Worm (Caenorhabditis elegans) whole organism, L1 larva: ENCODE data around the gene H29C22.1.
A peak's percentile ranks its signal among the peaks of the same experiment; 100 is the strongest.

Experiments used
- C16A3.4 ChIP-seq: fragments of 150-350 bp; optimal IDR thresholded peaks from 2 replicates; lab custom pipeline; 2014; ENCODE audit warnings: missing biosample characterization, missing genetic modification characterization
- F16B12.6 ChIP-seq: fragments of 150-350 bp; optimal IDR thresholded peaks from 2 replicates; lab custom pipeline; 2014; ENCODE audit warnings: missing biosample characterization, missing genetic modification characterization
- blmp-1 ChIP-seq: fragments of 150-350 bp; optimal IDR thresholded peaks from 2 replicates; lab custom pipeline; 2014; ENCODE audit warnings: missing biosample characterization, missing genetic modification characterization
- ceh-63 ChIP-seq: fragments of 200-800 bp; sonication (Bioruptor generic); optimal IDR thresholded peaks from 2 replicates; lab custom pipeline; 2018; ENCODE audit warnings: mild to moderate bottlenecking, missing genetic modification characterization, missing compliant biosample characterization
- ceh-8 ChIP-seq: fragments of 200-800 bp; sonication (Bioruptor generic); optimal IDR thresholded peaks from 2 replicates; lab custom pipeline; 2018; ENCODE audit warnings: mild to moderate bottlenecking, missing genetic modification characterization, moderate library complexity, missing compliant biosample characterization
- ceh-82 ChIP-seq, 3 experiments: fragments of 150-350 bp in 1 of 3; sonication (generic microtip) in 2 of 3; optimal IDR thresholded peaks; 2 replicates each; lab custom pipeline; 2014 to 2017; ENCODE audit warnings: missing biosample characterization in 3 of 3, missing genetic modification characterization in 3 of 3
- ceh-88 ChIP-seq: fragments of 200-800 bp; sonication (Bioruptor generic); IDR thresholded peaks from 2 replicates; pipeline ENCODE4 v1.3.6; 2022; ENCODE audit warnings: missing genetic modification characterization, missing compliant biosample characterization
- ceh-90 ChIP-seq: sonication (generic microtip); optimal IDR thresholded peaks from 2 replicates; lab custom pipeline; 2016; ENCODE audit warnings: missing genetic modification characterization, missing compliant biosample characterization
- dpl-1 ChIP-seq, 3 experiments: fragments of 150-350 bp in 2 of 3; sonication (generic microtip) in 1 of 3; optimal IDR thresholded peaks; 2 replicates each; lab custom pipeline; 2014 to 2017; ENCODE audit warnings: missing biosample characterization in 3 of 3, missing genetic modification characterization in 3 of 3, missing genetic modification reagents in 3 of 3
- efl-1 ChIP-seq, 4 experiments: fragments of 150-350 bp; optimal IDR thresholded peaks in 3 of 4; peaks in 1 of 4; 1 replicate in 1 of 4; 2 replicates in 3 of 4; lab custom pipeline; 2014; ENCODE audit warnings: missing biosample characterization in 2 of 4, missing genetic modification characterization in 2 of 4, missing genetic modification reagents in 2 of 4
- egl-13 ChIP-seq: sonication (generic microtip); optimal IDR thresholded peaks from 2 replicates; lab custom pipeline; 2016; ENCODE audit warnings: missing genotype, missing genetic modification reagents, missing genetic modification characterization, missing compliant biosample characterization
- elt-3 ChIP-seq, 6 experiments: fragments of 150-350 bp in 1 of 6; sonication (generic microtip); optimal IDR thresholded peaks; 2 replicates each; lab custom pipeline; 2017 to 2018; ENCODE audit warnings: missing biosample characterization in 6 of 6, missing genetic modification characterization in 6 of 6, inconsistent platforms in 1 of 6
- ets-5 ChIP-seq: fragments of 200-800 bp; sonication (Bioruptor generic); IDR thresholded peaks from 2 replicates; pipeline ENCODE4 v1.3.6; 2022; ENCODE audit warnings: missing genetic modification characterization, missing compliant biosample characterization
- fkh-10 ChIP-seq: sonication (generic microtip); optimal IDR thresholded peaks from 2 replicates; lab custom pipeline; 2017; ENCODE audit warnings: missing biosample characterization, missing genetic modification reagents, missing genetic modification characterization
- fkh-4 ChIP-seq: sonication (generic microtip); optimal IDR thresholded peaks from 2 replicates; lab custom pipeline; 2016; ENCODE audit warnings: missing compliant biosample characterization, missing genetic modification characterization, borderline replicate concordance
- fkh-8 ChIP-seq: sonication (generic microtip); optimal IDR thresholded peaks from 2 replicates; lab custom pipeline; 2016; ENCODE audit warnings: mild to moderate bottlenecking, missing genetic modification characterization, missing compliant biosample characterization
- fos-1 ChIP-seq: fragments of 150-350 bp; optimal IDR thresholded peaks from 2 replicates; lab custom pipeline; 2014; ENCODE audit warnings: missing biosample characterization, missing genetic modification characterization
- hpl-2 ChIP-seq: fragments of 150-350 bp; optimal IDR thresholded peaks from 2 replicates; lab custom pipeline; 2014; ENCODE audit warnings: missing biosample characterization, missing genetic modification reagents, missing genetic modification characterization
- irx-1 ChIP-seq: sonication (generic microtip); optimal IDR thresholded peaks from 2 replicates; lab custom pipeline; 2016; ENCODE audit warnings: missing genetic modification characterization, missing compliant biosample characterization
- isw-1 ChIP-seq: fragments of 200-800 bp; sonication (Bioruptor generic); IDR thresholded peaks from 2 replicates; pipeline ENCODE4 v1.3.6; 2022; ENCODE audit warnings: missing genetic modification characterization, missing compliant biosample characterization
- lin-14 ChIP-seq: fragments of 200-800 bp; sonication (Bioruptor generic); optimal IDR thresholded peaks from 2 replicates; lab custom pipeline; 2018; ENCODE audit warnings: mild to moderate bottlenecking, missing genetic modification characterization, moderate library complexity, missing compliant biosample characterization
- lin-35 ChIP-seq, 2 experiments: fragments of 150-350 bp; optimal IDR thresholded peaks; 2 replicates each; lab custom pipeline; 2014; ENCODE audit warnings: missing biosample characterization in 2 of 2, missing genetic modification characterization in 2 of 2, missing genetic modification reagents in 2 of 2
- lir-3 ChIP-seq: sonication (generic microtip); optimal IDR thresholded peaks from 2 replicates; lab custom pipeline; 2016; ENCODE audit warnings: mild to moderate bottlenecking, missing genetic modification characterization, moderate library complexity, missing compliant biosample characterization; ENCODE audit not compliant: poor library complexity
- lsy-2 ChIP-seq, 2 experiments: fragments of 150-350 bp; optimal IDR thresholded peaks; 2 replicates each; lab custom pipeline; 2014; ENCODE audit warnings: missing biosample characterization in 2 of 2, missing genetic modification characterization in 2 of 2
- mef-2 ChIP-seq: fragments of 150-350 bp; optimal IDR thresholded peaks from 2 replicates; lab custom pipeline; 2014; ENCODE audit warnings: missing biosample characterization, missing genetic modification characterization
- mep-1 ChIP-seq: fragments of 150-350 bp; optimal IDR thresholded peaks from 2 replicates; lab custom pipeline; 2014; ENCODE audit warnings: missing biosample characterization, missing genetic modification characterization
- nhr-11 ChIP-seq: fragments of 150-350 bp; optimal IDR thresholded peaks from 2 replicates; lab custom pipeline; 2014; ENCODE audit warnings: missing biosample characterization, missing genetic modification characterization
- nhr-19 ChIP-seq: fragments of 200-800 bp; sonication (Bioruptor generic); conservative IDR thresholded peaks from 2 replicates; pipeline ENCODE4 v1.3.6; 2022; ENCODE audit warnings: missing genetic modification characterization, missing compliant biosample characterization
- nhr-20 ChIP-seq: sonication (generic microtip); optimal IDR thresholded peaks from 2 replicates; lab custom pipeline; 2016; ENCODE audit warnings: mild to moderate bottlenecking, missing genetic modification characterization, missing compliant biosample characterization
- nhr-237 ChIP-seq: fragments of 150-350 bp; optimal IDR thresholded peaks from 2 replicates; lab custom pipeline; 2014; ENCODE audit warnings: missing biosample characterization, missing genetic modification characterization
- nhr-47 ChIP-seq: sonication (generic microtip); optimal IDR thresholded peaks from 2 replicates; lab custom pipeline; 2016; ENCODE audit warnings: mild to moderate bottlenecking, missing genetic modification characterization, moderate library complexity, missing compliant biosample characterization
- nhr-71 ChIP-seq: sonication (generic microtip); optimal IDR thresholded peaks from 2 replicates; lab custom pipeline; 2016; ENCODE audit warnings: mild to moderate bottlenecking, missing genetic modification characterization, moderate library complexity, missing compliant biosample characterization
- nhr-85 ChIP-seq: sonication (generic microtip); peaks from one replicate; lab custom pipeline; 2016; ENCODE audit warnings: missing genetic modification characterization, inconsistent platforms, missing compliant biosample characterization
- nhr-90 ChIP-seq: sonication (generic microtip); optimal IDR thresholded peaks from 2 replicates; lab custom pipeline; 2016; ENCODE audit warnings: mild to moderate bottlenecking, missing genetic modification characterization, missing compliant biosample characterization; ENCODE audit not compliant: poor library complexity
- rnt-1 ChIP-seq: sonication (generic microtip); optimal IDR thresholded peaks from 2 replicates; lab custom pipeline; 2016; ENCODE audit warnings: mild to moderate bottlenecking, missing genetic modification characterization, moderate library complexity, missing compliant biosample characterization
- skn-1 ChIP-seq: fragments of 150-350 bp; optimal IDR thresholded peaks from 2 replicates; lab custom pipeline; 2014; ENCODE audit warnings: missing biosample characterization, missing genetic modification characterization
- snu-23 ChIP-seq: sonication (generic microtip); optimal IDR thresholded peaks from 2 replicates; lab custom pipeline; 2016; ENCODE audit warnings: missing genetic modification characterization, missing compliant biosample characterization
- sox-4 ChIP-seq: sonication (generic microtip); optimal IDR thresholded peaks from 2 replicates; lab custom pipeline; 2016; ENCODE audit warnings: missing genetic modification characterization, missing compliant biosample characterization
- tbx-2 ChIP-seq: sonication (generic microtip); optimal IDR thresholded peaks from 2 replicates; lab custom pipeline; 2016; ENCODE audit warnings: missing genetic modification characterization, missing compliant biosample characterization
- unc-62 ChIP-seq: fragments of 150-350 bp; optimal IDR thresholded peaks from 2 replicates; lab custom pipeline; 2014; ENCODE audit warnings: missing biosample characterization, missing genetic modification reagents, missing genetic modification characterization
- unc-86 ChIP-seq: sonication (generic microtip); optimal IDR thresholded peaks from 2 replicates; lab custom pipeline; 2016; ENCODE audit warnings: missing genetic modification characterization, missing compliant biosample characterization
- unc-98 ChIP-seq: fragments of 200-800 bp; sonication (Bioruptor generic); IDR thresholded peaks from 2 replicates; pipeline ENCODE4 v1.3.6; 2022; ENCODE audit warnings: missing genetic modification characterization, missing compliant biosample characterization
- vab-15 ChIP-seq: sonication (generic microtip); optimal IDR thresholded peaks from 2 replicates; lab custom pipeline; 2017; ENCODE audit warnings: missing genotype, mild to moderate bottlenecking, missing genetic modification characterization, missing compliant biosample characterization
- xbp-1 ChIP-seq: sonication (generic microtip); optimal IDR thresholded peaks from 2 replicates; lab custom pipeline; 2016; ENCODE audit warnings: missing genetic modification characterization, missing compliant biosample characterization

The H29C22.1 gene

ce11 chrX:9347380-9347979 lies 36.4 kb upstream of the H29C22.1 start, which contains the start of gene oga-1 (continued):
- TF ChIP-seq ceh-63 (GFP tag; lab: Kevin White, UChicago) = no peak
- no peak for TF ChIP-seq ets-5 (GFP tag; lab: Robert Waterston, UW)
- peak; percentile 91 for TF ChIP-seq nhr-71
- TF ChIP-seq lin-35 (GFP tag; optimal IDR thresholded peaks at IDR 0.05; lab: Kevin White, UChicago) = peak; percentile 57 to 81
- TF ChIP-seq isw-1 (GFP tag; lab: Robert Waterston, UW) = peak; percentile 27
- TF ChIP-seq nhr-47 (tag; lab: Kevin White, UChicago) = peak; percentile 78
- TF ChIP-seq unc-62 (GFP tag; lab: Kevin White, UChicago) = no peak
- no peak for TF ChIP-seq hpl-2
- peak; percentile 51 for TF ChIP-seq egl-13 (tag; lab: Kevin White, UChicago)
- peak; percentile 84 for TF ChIP-seq fkh-8
- no peak for TF ChIP-seq nhr-11 (tag; lab: Kevin White, UChicago)
- TF ChIP-seq tbx-2 = peak; percentile 40
- TF ChIP-seq vab-15 (tag; lab: Kevin White, UChicago) = peak; percentile 12
- TF ChIP-seq elt-3 (tag; optimal IDR thresholded peaks at IDR 0.05; lab: Kevin White, UChicago) = peak in 1 of 6 experiments; percentile 45
- TF ChIP-seq irx-1 = peak; percentile 27
- peak; percentile 52 to 55 for TF ChIP-seq lsy-2 (tag; optimal IDR thresholded peaks at IDR 0.05; lab: Kevin White, UChicago)
- TF ChIP-seq nhr-20 (tag; lab: Kevin White, UChicago) = peak; percentile 90
- no peak for TF ChIP-seq ceh-8 (GFP tag; lab: Kevin White, UChicago)
- TF ChIP-seq nhr-19 (GFP tag; lab: Robert Waterston, UW) = peak; percentile 64
- peak; percentile 93 for TF ChIP-seq nhr-85 (tag; lab: Kevin White, UChicago)
- TF ChIP-seq efl-1 (optimal IDR thresholded peaks at IDR 0.05; lab: Kevin White, UChicago) = peak; percentile 22 to 57
- TF ChIP-seq efl-1 (GFP tag; optimal IDR thresholded peaks at IDR 0.05 in 1 of 2; lab: Kevin White, UChicago) = peak; percentile 38 to 95
- peak; percentile 67 for TF ChIP-seq skn-1 (tag; lab: Kevin White, UChicago)
- peak; percentile 95 for TF ChIP-seq lin-14 (GFP tag; lab: Kevin White, UChicago)
- peak; percentile 71 for TF ChIP-seq lir-3
- no peak for TF ChIP-seq unc-98 (GFP tag; lab: Robert Waterston, UW)
- TF ChIP-seq ceh-82 (tag; optimal IDR thresholded peaks at IDR 0.05; lab: Kevin White, UChicago) = peak in 1 of 3 experiments; percentile 71
- TF ChIP-seq xbp-1 (tag; lab: Kevin White, UChicago) = peak; percentile 61
- TF ChIP-seq nhr-237 (tag; lab: Kevin White, UChicago) = no peak
- TF ChIP-seq, all 84 proteins: peak for 41

- TF ChIP-seq efl-1 (optimal IDR thresholded peaks at IDR 0.05; lab: Kevin White, UChicago) (no peak), efl-1 (GFP tag; optimal IDR thresholded peaks at IDR 0.05 in 1 of 2; lab: Kevin White, UChicago) (peak in 1 of 2 experiments; percentile 52), fkh-10 (GFP tag; lab: Kevin White, UChicago) (no peak)
These were observed 27.2 kb upstream of the H29C22.1 start, which contains the start of gene apa-2 for ce11 chrX:9338375-9338774. Gene apa-2, plus strand, starts transcription at chrX:9338675.

DNA sequence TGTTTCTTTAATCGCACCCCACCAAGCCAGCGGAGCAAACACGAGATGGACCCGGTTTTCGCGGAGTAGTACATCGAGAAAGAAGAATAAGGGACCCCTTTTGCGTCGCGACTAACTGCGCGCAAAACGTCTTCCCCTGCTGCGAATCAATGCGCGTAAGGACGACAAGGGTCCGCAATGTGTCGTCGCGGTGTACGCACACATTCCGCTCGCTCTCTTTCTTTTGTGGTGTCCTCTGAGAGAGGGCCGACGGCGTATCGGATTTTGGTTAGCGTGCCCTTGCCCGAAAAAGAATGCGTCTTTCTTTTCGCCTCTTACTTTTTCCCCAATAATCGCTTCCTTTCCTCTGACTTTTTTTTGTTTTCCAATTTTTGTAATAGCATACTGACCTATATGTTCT lies 26.7 kb upstream of the H29C22.1 start:
- TF ChIP-seq sox-4 (tag; lab: Kevin White, UChicago) (no peak), lin-35 (GFP tag; optimal IDR thresholded peaks at IDR 0.05; lab: Kevin White, UChicago) (peak; percentile 43 to 48), mep-1 (peak; percentile 73), xbp-1 (tag; lab: Kevin White, UChicago) (peak; percentile 59), fkh-4 (tag; lab: Kevin White, UChicago) (no peak), egl-13 (tag; lab: Kevin White, UChicago) (peak; percentile 14), dpl-1 (GFP tag; optimal IDR thresholded peaks at IDR 0.05; lab: Kevin White, UChicago) (peak in 2 of 3 experiments; percentile 13 to 33), fkh-10 (GFP tag; lab: Kevin White, UChicago) (peak; percentile 56), snu-23 (GFP tag; lab: Kevin White, UChicago) (peak; percentile 74), ceh-63 (GFP tag; lab: Kevin White, UChicago) (no peak), ceh-88 (GFP tag; lab: Robert Waterston, UW) (no peak), nhr-90 (peak; percentile 4), blmp-1 (peak; percentile 65), nhr-85 (tag; lab: Kevin White, UChicago) (peak; percentile 79), unc-86 (peak; percentile 65), nhr-20 (tag; lab: Kevin White, UChicago) (peak; percentile 51), ceh-8 (GFP tag; lab: Kevin White, UChicago) (no peak), fos-1 (peak; percentile 41), irx-1 (peak; percentile 22), ceh-82 (tag; optimal IDR thresholded peaks at IDR 0.05; lab: Kevin White, UChicago) (peak; percentile 31 to 91 (median 48)), lsy-2 (tag; optimal IDR thresholded peaks at IDR 0.05; lab: Kevin White, UChicago) (peak; percentile 46 to 69), C16A3.4 (peak; percentile 64), ceh-90 (tag; lab: Kevin White, UChicago) (no peak), efl-1 (optimal IDR thresholded peaks at IDR 0.05; lab: Kevin White, UChicago) (peak; percentile 35 to 56), efl-1 (GFP tag; optimal IDR thresholded peaks at IDR 0.05 in 1 of 2; lab: Kevin White, UChicago) (peak; percentile 32 to 61), nhr-47 (tag; lab: Kevin White, UChicago) (peak; percentile 69), mef-2 (tag; lab: Kevin White, UChicago) (no peak), F16B12.6 (peak; percentile 92), rnt-1 (tag; lab: Kevin White, UChicago) (peak; percentile 52), nhr-71 (peak; percentile 73), lin-14 (GFP tag; lab: Kevin White, UChicago) (peak; percentile 90)
